Worm (Caenorhabditis elegans) whole organism, L3 larva: ENCODE measurements around the gene T24D5.1.

Source experiments
- aly-2 ChIP-seq: fragments of 150-350 bp; optimal IDR thresholded peaks from 2 replicates; lab custom pipeline; 2014; ENCODE audit warnings: missing biosample characterization, missing genetic modification characterization
- ceh-9 ChIP-seq: sonication (generic microtip); optimal IDR thresholded peaks from 2 replicates; lab custom pipeline; 2018; ENCODE audit warnings: missing biosample characterization, missing genetic modification characterization
- unc-39 ChIP-seq: sonication (generic microtip); optimal IDR thresholded peaks from 4 replicates; lab custom pipeline; 2017; ENCODE audit warnings: missing biosample characterization, missing genetic modification characterization

- TF ChIP-seq aly-2 (no peak), unc-39 (tag; lab: Kevin White, UChicago) (no peak), ceh-9 (tag; lab: Kevin White, UChicago) (no peak)
Measured at ce11 chrX:12619165-12619564, 44.6 kb downstream of the T24D5.1 start, which contains the start of gene R09A8.2.
